Worm (Caenorhabditis elegans) whole organism, L4/young adult: Measurements from ENCODE around the gene bli-1.

Source experiments
- dao-5 ChIP-seq: sonication (generic microtip); optimal IDR thresholded peaks from 2 replicates; lab custom pipeline; 2016; ENCODE audit warnings: missing genotype, missing genetic modification characterization, moderate library complexity, missing compliant biosample characterization
- him-1 ChIP-seq: sonication (generic microtip); optimal IDR thresholded peaks from 2 replicates; lab custom pipeline; 2016; ENCODE audit warnings: missing genotype, missing genetic modification reagents, missing genetic modification characterization, missing compliant biosample characterization

ce11 chrII:10706038-10706437 is 2.7 kb upstream of the bli-1 start:
- TF ChIP-seq dao-5 (tag; lab: Kevin White, UChicago) = no peak
- no peak for TF ChIP-seq him-1
